Worm (Caenorhabditis elegans): ENCODE measurements around the gene fbxa-28.

- TF ChIP-seq elt-3 (tag; optimal IDR thresholded peaks at IDR 0.05) = no peak
- no peak for TF ChIP-seq nhr-12 (tag; optimal IDR thresholded peaks at IDR 0.05)
- TF ChIP-seq ceh-82 (tag; optimal IDR thresholded peaks at IDR 0.05) = no peak
Measured at ce11 chrIII:1269156-1269555, 28.5 kb upstream of the fbxa-28 start, which contains the start of gene fbxa-32.
